Worm (Caenorhabditis elegans) whole organism, L1 larva: Measurements from ENCODE around the gene C49F5.7.

Experiments
- C16A3.4 ChIP-seq: fragments of 150-350 bp; optimal IDR thresholded peaks from 2 replicates; lab custom pipeline; 2014; ENCODE audit warnings: missing biosample characterization, missing genetic modification characterization
- aha-1 ChIP-seq: fragments of 150-350 bp; optimal IDR thresholded peaks from 2 replicates; lab custom pipeline; 2014; ENCODE audit warnings: missing biosample characterization, missing genetic modification characterization
- alr-1 ChIP-seq: fragments of 200-800 bp; sonication (Bioruptor generic); optimal IDR thresholded peaks from 2 replicates; lab custom pipeline; 2018; ENCODE audit warnings: borderline replicate concordance, mild to moderate bottlenecking, missing genetic modification characterization, missing compliant biosample characterization
- aly-2 ChIP-seq: fragments of 150-350 bp; optimal IDR thresholded peaks from 2 replicates; lab custom pipeline; 2014; ENCODE audit warnings: missing biosample characterization, missing genetic modification characterization
- blmp-1 ChIP-seq: fragments of 150-350 bp; optimal IDR thresholded peaks from 2 replicates; lab custom pipeline; 2014; ENCODE audit warnings: missing biosample characterization, missing genetic modification characterization
- ceh-63 ChIP-seq: fragments of 200-800 bp; sonication (Bioruptor generic); optimal IDR thresholded peaks from 2 replicates; lab custom pipeline; 2018; ENCODE audit warnings: mild to moderate bottlenecking, missing genetic modification characterization, missing compliant biosample characterization
- ceh-8 ChIP-seq: fragments of 200-800 bp; sonication (Bioruptor generic); optimal IDR thresholded peaks from 2 replicates; lab custom pipeline; 2018; ENCODE audit warnings: mild to moderate bottlenecking, missing genetic modification characterization, moderate library complexity, missing compliant biosample characterization
- ceh-82 ChIP-seq, 3 experiments: fragments of 150-350 bp in 1 of 3; sonication (generic microtip) in 2 of 3; optimal IDR thresholded peaks; 2 replicates each; lab custom pipeline; 2014 to 2017; ENCODE audit warnings: missing biosample characterization in 3 of 3, missing genetic modification characterization in 3 of 3
- ceh-90 ChIP-seq: sonication (generic microtip); optimal IDR thresholded peaks from 2 replicates; lab custom pipeline; 2016; ENCODE audit warnings: missing genetic modification characterization, missing compliant biosample characterization
- dpl-1 ChIP-seq, 3 experiments: fragments of 150-350 bp in 2 of 3; sonication (generic microtip) in 1 of 3; optimal IDR thresholded peaks; 2 replicates each; lab custom pipeline; 2014 to 2017; ENCODE audit warnings: missing biosample characterization in 3 of 3, missing genetic modification characterization in 3 of 3, missing genetic modification reagents in 3 of 3
- dsc-1 ChIP-seq: sonication (generic microtip); optimal IDR thresholded peaks from 2 replicates; lab custom pipeline; 2016; ENCODE audit warnings: mild to moderate bottlenecking, missing genetic modification characterization, missing compliant biosample characterization
- efl-1 ChIP-seq, 4 experiments: fragments of 150-350 bp; optimal IDR thresholded peaks in 3 of 4; peaks in 1 of 4; 1 replicate in 1 of 4; 2 replicates in 3 of 4; lab custom pipeline; 2014; ENCODE audit warnings: missing biosample characterization in 2 of 4, missing genetic modification characterization in 2 of 4, missing genetic modification reagents in 2 of 4
- efl-3 ChIP-seq: fragments of 200-800 bp; sonication (Bioruptor generic); optimal IDR thresholded peaks from 2 replicates; lab custom pipeline; 2018; ENCODE audit warnings: mild to moderate bottlenecking, missing genetic modification characterization, missing compliant biosample characterization
- egl-13 ChIP-seq: sonication (generic microtip); optimal IDR thresholded peaks from 2 replicates; lab custom pipeline; 2016; ENCODE audit warnings: missing genotype, missing genetic modification reagents, missing genetic modification characterization, missing compliant biosample characterization
- elt-3 ChIP-seq, 6 experiments: fragments of 150-350 bp in 1 of 6; sonication (generic microtip); optimal IDR thresholded peaks; 2 replicates each; lab custom pipeline; 2017 to 2018; ENCODE audit warnings: missing biosample characterization in 6 of 6, missing genetic modification characterization in 6 of 6, inconsistent platforms in 1 of 6
- ets-5 ChIP-seq: fragments of 200-800 bp; sonication (Bioruptor generic); IDR thresholded peaks from 2 replicates; pipeline ENCODE4 v1.3.6; 2022; ENCODE audit warnings: missing genetic modification characterization, missing compliant biosample characterization
- fkh-8 ChIP-seq: sonication (generic microtip); optimal IDR thresholded peaks from 2 replicates; lab custom pipeline; 2016; ENCODE audit warnings: mild to moderate bottlenecking, missing genetic modification characterization, missing compliant biosample characterization
- hlh-4 ChIP-seq: sonication (generic microtip); optimal IDR thresholded peaks from 2 replicates; lab custom pipeline; 2016; ENCODE audit warnings: mild to moderate bottlenecking, missing genetic modification characterization, missing compliant biosample characterization
- hpl-2 ChIP-seq: fragments of 150-350 bp; optimal IDR thresholded peaks from 2 replicates; lab custom pipeline; 2014; ENCODE audit warnings: missing biosample characterization, missing genetic modification reagents, missing genetic modification characterization
- isw-1 ChIP-seq: fragments of 200-800 bp; sonication (Bioruptor generic); IDR thresholded peaks from 2 replicates; pipeline ENCODE4 v1.3.6; 2022; ENCODE audit warnings: missing genetic modification characterization, missing compliant biosample characterization
- jun-1 ChIP-seq: fragments of 150-350 bp; optimal IDR thresholded peaks from 2 replicates; lab custom pipeline; 2014; ENCODE audit warnings: missing biosample characterization, missing genetic modification reagents, missing genetic modification characterization
- lin-13 ChIP-seq: fragments of 150-350 bp; optimal IDR thresholded peaks from 2 replicates; lab custom pipeline; 2014; ENCODE audit warnings: missing biosample characterization, missing genetic modification reagents, missing genetic modification characterization
- lin-14 ChIP-seq: fragments of 200-800 bp; sonication (Bioruptor generic); optimal IDR thresholded peaks from 2 replicates; lab custom pipeline; 2018; ENCODE audit warnings: mild to moderate bottlenecking, missing genetic modification characterization, moderate library complexity, missing compliant biosample characterization
- lin-15B ChIP-seq: fragments of 150-350 bp; sonication (generic microtip); optimal IDR thresholded peaks from 3 replicates; lab custom pipeline; 2014; ENCODE audit warnings: missing biosample characterization, missing genetic modification characterization
- lin-35 ChIP-seq, 2 experiments: fragments of 150-350 bp; optimal IDR thresholded peaks; 2 replicates each; lab custom pipeline; 2014; ENCODE audit warnings: missing biosample characterization in 2 of 2, missing genetic modification characterization in 2 of 2, missing genetic modification reagents in 2 of 2
- lin-39 ChIP-seq: fragments of 150-350 bp; optimal IDR thresholded peaks from 2 replicates; lab custom pipeline; 2014; ENCODE audit warnings: missing biosample characterization, missing genetic modification reagents, missing genetic modification characterization
- lir-3 ChIP-seq: sonication (generic microtip); optimal IDR thresholded peaks from 2 replicates; lab custom pipeline; 2016; ENCODE audit warnings: mild to moderate bottlenecking, missing genetic modification characterization, moderate library complexity, missing compliant biosample characterization; ENCODE audit not compliant: poor library complexity
- mab-9 ChIP-seq: fragments of 200-800 bp; sonication (Bioruptor generic); IDR thresholded peaks from 2 replicates; pipeline ENCODE4 v1.3.6; 2022; ENCODE audit warnings: missing genetic modification reagents, missing genetic modification characterization, missing compliant biosample characterization
- mdl-1 ChIP-seq, 2 experiments: fragments of 150-350 bp; optimal IDR thresholded peaks; 2 replicates each; lab custom pipeline; 2014 to 2017; ENCODE audit warnings: missing biosample characterization in 2 of 2, missing genetic modification characterization in 2 of 2, inconsistent platforms in 1 of 2
- mep-1 ChIP-seq: fragments of 150-350 bp; optimal IDR thresholded peaks from 2 replicates; lab custom pipeline; 2014; ENCODE audit warnings: missing biosample characterization, missing genetic modification characterization
- nhr-12 ChIP-seq: sonication (generic microtip); optimal IDR thresholded peaks from 2 replicates; lab custom pipeline; 2017; ENCODE audit warnings: missing biosample characterization, missing genetic modification characterization
- nhr-19 ChIP-seq: fragments of 200-800 bp; sonication (Bioruptor generic); conservative IDR thresholded peaks from 2 replicates; pipeline ENCODE4 v1.3.6; 2022; ENCODE audit warnings: missing genetic modification characterization, missing compliant biosample characterization
- nhr-237 ChIP-seq: fragments of 150-350 bp; optimal IDR thresholded peaks from 2 replicates; lab custom pipeline; 2014; ENCODE audit warnings: missing biosample characterization, missing genetic modification characterization
- nhr-47 ChIP-seq: sonication (generic microtip); optimal IDR thresholded peaks from 2 replicates; lab custom pipeline; 2016; ENCODE audit warnings: mild to moderate bottlenecking, missing genetic modification characterization, moderate library complexity, missing compliant biosample characterization
- nhr-71 ChIP-seq: sonication (generic microtip); optimal IDR thresholded peaks from 2 replicates; lab custom pipeline; 2016; ENCODE audit warnings: mild to moderate bottlenecking, missing genetic modification characterization, moderate library complexity, missing compliant biosample characterization
- nhr-77 ChIP-seq: fragments of 150-350 bp; optimal IDR thresholded peaks from 2 replicates; lab custom pipeline; 2014; ENCODE audit warnings: missing biosample characterization, missing genetic modification characterization
- nhr-84 ChIP-seq: sonication (generic microtip); optimal IDR thresholded peaks from 2 replicates; lab custom pipeline; 2017; ENCODE audit warnings: missing biosample characterization, missing genetic modification characterization
- nhr-85 ChIP-seq: sonication (generic microtip); peaks from one replicate; lab custom pipeline; 2016; ENCODE audit warnings: missing genetic modification characterization, inconsistent platforms, missing compliant biosample characterization
- pqm-1 ChIP-seq: sonication (generic microtip); optimal IDR thresholded peaks from 3 replicates; lab custom pipeline; 2017; ENCODE audit warnings: missing biosample characterization, missing genetic modification characterization
- rnt-1 ChIP-seq: sonication (generic microtip); optimal IDR thresholded peaks from 2 replicates; lab custom pipeline; 2016; ENCODE audit warnings: mild to moderate bottlenecking, missing genetic modification characterization, moderate library complexity, missing compliant biosample characterization
- skn-1 ChIP-seq: fragments of 150-350 bp; optimal IDR thresholded peaks from 2 replicates; lab custom pipeline; 2014; ENCODE audit warnings: missing biosample characterization, missing genetic modification characterization
- snu-23 ChIP-seq: sonication (generic microtip); optimal IDR thresholded peaks from 2 replicates; lab custom pipeline; 2016; ENCODE audit warnings: missing genetic modification characterization, missing compliant biosample characterization
- sox-4 ChIP-seq: sonication (generic microtip); optimal IDR thresholded peaks from 2 replicates; lab custom pipeline; 2016; ENCODE audit warnings: missing genetic modification characterization, missing compliant biosample characterization
- sup-37 ChIP-seq: fragments of 200-800 bp; sonication (Bioruptor generic); optimal IDR thresholded peaks from 2 replicates; lab custom pipeline; 2018; ENCODE audit warnings: mild to moderate bottlenecking, missing genetic modification characterization, missing compliant biosample characterization
- tbx-2 ChIP-seq: sonication (generic microtip); optimal IDR thresholded peaks from 2 replicates; lab custom pipeline; 2016; ENCODE audit warnings: missing genetic modification characterization, missing compliant biosample characterization
- unc-130 ChIP-seq: fragments of 150-350 bp; optimal IDR thresholded peaks from 2 replicates; lab custom pipeline; 2017; ENCODE audit warnings: missing biosample characterization, missing genetic modification characterization, inconsistent platforms
- unc-98 ChIP-seq: fragments of 200-800 bp; sonication (Bioruptor generic); IDR thresholded peaks from 2 replicates; pipeline ENCODE4 v1.3.6; 2022; ENCODE audit warnings: missing genetic modification characterization, missing compliant biosample characterization
- vab-15 ChIP-seq: sonication (generic microtip); optimal IDR thresholded peaks from 2 replicates; lab custom pipeline; 2017; ENCODE audit warnings: missing genotype, mild to moderate bottlenecking, missing genetic modification characterization, missing compliant biosample characterization
- zag-1 ChIP-seq: fragments of 150-350 bp; optimal IDR thresholded peaks from 2 replicates; lab custom pipeline; 2014; ENCODE audit warnings: missing biosample characterization, missing genetic modification characterization
- zip-4 ChIP-seq: fragments of 200-800 bp; sonication (Bioruptor generic); optimal IDR thresholded peaks from 2 replicates; lab custom pipeline; 2018; ENCODE audit warnings: mild to moderate bottlenecking, missing genetic modification characterization, moderate library complexity, missing compliant biosample characterization

C49F5.7 gene

ce11 chrX:11965163-11965562 is 29.4 kb upstream of the C49F5.7 start (continued):
- TF ChIP-seq mdl-1 (tag; optimal IDR thresholded peaks at IDR 0.05; lab: Kevin White, UChicago) (peak in 1 of 2 experiments; percentile 1), unc-98 (no peak), mab-9 (GFP tag; lab: Robert Waterston, UW) (no peak), dpl-1 (GFP tag; optimal IDR thresholded peaks at IDR 0.05; lab: Kevin White, UChicago) (no peak), lin-35 (GFP tag; optimal IDR thresholded peaks at IDR 0.05; lab: Kevin White, UChicago) (peak in 1 of 2 experiments; percentile 40), zag-1 (tag; lab: Kevin White, UChicago) (no peak), jun-1 (no peak), C16A3.4 (tag; lab: Kevin White, UChicago) (no peak), unc-130 (no peak), ceh-90 (tag; lab: Kevin White, UChicago) (no peak), nhr-77 (tag; lab: Kevin White, UChicago) (no peak), efl-1 (optimal IDR thresholded peaks at IDR 0.05; lab: Kevin White, UChicago) (no peak), efl-1 (GFP tag; optimal IDR thresholded peaks at IDR 0.05 in 1 of 2; lab: Kevin White, UChicago) (no peak), egl-13 (tag; lab: Kevin White, UChicago) (no peak), ceh-63 (no peak), lin-14 (GFP tag; lab: Kevin White, UChicago) (peak; percentile 53), nhr-84 (no peak), lin-39 (no peak), isw-1 (GFP tag; lab: Robert Waterston, UW) (no peak), lir-3 (tag; lab: Kevin White, UChicago) (no peak), ets-5 (GFP tag; lab: Robert Waterston, UW) (no peak), nhr-71 (peak; percentile 13), sox-4 (tag; lab: Kevin White, UChicago) (no peak), alr-1 (no peak), ceh-82 (tag; optimal IDR thresholded peaks at IDR 0.05; lab: Kevin White, UChicago) (no peak), mep-1 (tag; lab: Kevin White, UChicago) (no peak), nhr-85 (tag; lab: Kevin White, UChicago) (peak; percentile 84), nhr-19 (GFP tag; lab: Robert Waterston, UW) (peak; percentile 10), hlh-4 (no peak), dsc-1 (tag; lab: Kevin White, UChicago) (no peak), zip-4 (GFP tag; lab: Kevin White, UChicago) (no peak)
- TF ChIP-seq, all 84 proteins: peak for 11

ce11 chrX:11965663-11966304 is 28.8 kb upstream of the C49F5.7 start, which contains the start of gene sams-1:
sams-1 (plus strand) TSS chrX:11965962.
- TF ChIP-seq zag-1 (tag; lab: Kevin White, UChicago) (no peak), sup-37 (GFP tag; lab: Kevin White, UChicago) (no peak), nhr-237 (tag; lab: Kevin White, UChicago) (no peak), lin-15B (no peak), vab-15 (tag; lab: Kevin White, UChicago) (no peak), lin-13 (GFP tag; lab: Kevin White, UChicago) (no peak), pqm-1 (tag; lab: Kevin White, UChicago) (no peak), ceh-90 (tag; lab: Kevin White, UChicago) (no peak), jun-1 (no peak), skn-1 (tag; lab: Kevin White, UChicago) (peak; percentile 30), snu-23 (peak; percentile 39), elt-3 (tag; optimal IDR thresholded peaks at IDR 0.05; lab: Kevin White, UChicago) (peak in 1 of 6 experiments; percentile 59), hlh-4 (no peak), lin-35 (GFP tag; optimal IDR thresholded peaks at IDR 0.05; lab: Kevin White, UChicago) (peak in 1 of 2 experiments; percentile 39), fkh-8 (no peak), rnt-1 (tag; lab: Kevin White, UChicago) (no peak), efl-3 (GFP tag; lab: Kevin White, UChicago) (no peak), dsc-1 (tag; lab: Kevin White, UChicago) (no peak), aly-2 (tag; lab: Kevin White, UChicago) (no peak), hpl-2 (no peak), nhr-85 (tag; lab: Kevin White, UChicago) (peak; percentile 72), aha-1 (tag; lab: Kevin White, UChicago) (no peak), sox-4 (tag; lab: Kevin White, UChicago) (no peak), nhr-12 (tag; lab: Kevin White, UChicago) (no peak), tbx-2 (tag; lab: Kevin White, UChicago) (no peak), ceh-8 (GFP tag; lab: Kevin White, UChicago) (no peak), blmp-1 (tag; lab: Kevin White, UChicago) (peak; percentile 68), mdl-1 (tag; optimal IDR thresholded peaks at IDR 0.05; lab: Kevin White, UChicago) (no peak), nhr-19 (GFP tag; lab: Robert Waterston, UW) (peak; percentile 40), nhr-47 (peak; percentile 23), ceh-82 (tag; optimal IDR thresholded peaks at IDR 0.05; lab: Kevin White, UChicago) (no peak)
